Worm (Caenorhabditis elegans) whole organism, young adult: Measurements from ENCODE around the gene R10F2.5.
A peak's percentile ranks its signal among the peaks of the same experiment; 100 is the strongest.

Source experiments
- B0019.2 ChIP-seq: fragments of 200-800 bp; sonication (Bioruptor generic); conservative IDR thresholded peaks from 2 replicates; pipeline ENCODE4 v1.3.6; 2022; ENCODE audit warnings: missing genetic modification reagents, missing genetic modification characterization, missing compliant biosample characterization
- D2030.7 ChIP-seq: fragments of 200-800 bp; sonication (Bioruptor generic); IDR thresholded peaks from 2 replicates; pipeline ENCODE4 v1.3.6; 2022; ENCODE audit warnings: missing genetic modification reagents, missing genetic modification characterization, missing compliant biosample characterization
- F49E8.2 ChIP-seq: sonication (generic microtip); optimal IDR thresholded peaks from 3 replicates; lab custom pipeline; 2017; ENCODE audit warnings: missing genetic modification characterization, mild to moderate bottlenecking, missing compliant biosample characterization, antibody characterized with exemption, moderate library complexity; ENCODE audit not compliant: insufficient read depth
- K12H6.12 ChIP-seq: fragments of 200-800 bp; sonication (Bioruptor generic); optimal IDR thresholded peaks from 2 replicates; lab custom pipeline; 2018; ENCODE audit warnings: mild to moderate bottlenecking, missing genetic modification characterization, missing compliant biosample characterization
- Y53F4B.3 ChIP-seq: fragments of 200-800 bp; sonication (Bioruptor generic); IDR thresholded peaks from 2 replicates; pipeline ENCODE4 v1.3.6; 2022; ENCODE audit warnings: missing genetic modification reagents, missing genetic modification characterization, missing compliant biosample characterization
- Y95B8A.8 ChIP-seq: fragments of 200-800 bp; sonication (Bioruptor generic); IDR thresholded peaks from 2 replicates; pipeline ENCODE4 v1.3.6; 2022; ENCODE audit warnings: missing genetic modification reagents, missing genetic modification characterization, missing compliant biosample characterization
- attf-5 ChIP-seq: fragments of 200-800 bp; sonication (Bioruptor generic); optimal IDR thresholded peaks from 2 replicates; lab custom pipeline; 2018; ENCODE audit warnings: mild to moderate bottlenecking, missing genetic modification characterization, missing compliant biosample characterization
- attf-6 ChIP-seq: fragments of 200-800 bp; sonication (Bioruptor generic); IDR thresholded peaks from 2 replicates; pipeline ENCODE4 v1.3.6; 2022; ENCODE audit warnings: missing genetic modification reagents, missing genetic modification characterization, missing compliant biosample characterization
- bed-2 ChIP-seq: fragments of 200-800 bp; sonication (Bioruptor generic); IDR thresholded peaks from 2 replicates; pipeline ENCODE4 v1.3.6; 2022; ENCODE audit warnings: missing genetic modification reagents, missing genetic modification characterization, missing compliant biosample characterization
- cebp-1 ChIP-seq, 2 experiments: fragments of 200-800 bp in 1 of 2; sonication (Bioruptor generic) in 1 of 2; sonication (generic microtip) in 1 of 2; IDR thresholded peaks in 1 of 2; optimal IDR thresholded peaks in 1 of 2; 2 replicates each; pipeline versions ENCODE4 v1.3.6 to Lab custom; 2017 to 2022; ENCODE audit warnings: missing compliant biosample characterization in 2 of 2, missing genetic modification characterization in 2 of 2, mild to moderate bottlenecking in 1 of 2, missing genetic modification reagents in 1 of 2, moderate library complexity in 1 of 2
- ceh-27 ChIP-seq: fragments of 200-800 bp; sonication (Bioruptor generic); optimal IDR thresholded peaks from 2 replicates; lab custom pipeline; 2018; ENCODE audit warnings: mild to moderate bottlenecking, missing genetic modification characterization, moderate library complexity, missing compliant biosample characterization
- dox-1 ChIP-seq: fragments of 200-800 bp; sonication (Bioruptor generic); IDR thresholded peaks from 2 replicates; pipeline ENCODE4 v1.3.6; 2022; ENCODE audit warnings: missing genetic modification reagents, missing genetic modification characterization, missing compliant biosample characterization
- dpl-1 ChIP-seq: fragments of 150-350 bp; optimal IDR thresholded peaks from 2 replicates; lab custom pipeline; 2014; ENCODE audit warnings: missing biosample characterization, missing genetic modification reagents, missing genetic modification characterization
- efl-1 ChIP-seq: fragments of 150-350 bp; optimal IDR thresholded peaks from 2 replicates; lab custom pipeline; 2014; ENCODE audit warnings: missing biosample characterization, missing genetic modification reagents, missing genetic modification characterization
- egrh-3 ChIP-seq: fragments of 200-800 bp; sonication (Bioruptor generic); IDR thresholded peaks from 2 replicates; pipeline ENCODE4 v1.3.6; 2022; ENCODE audit warnings: missing genetic modification reagents, missing genetic modification characterization, missing compliant biosample characterization
- him-1 ChIP-seq: sonication (generic microtip); optimal IDR thresholded peaks from 2 replicates; lab custom pipeline; 2016; ENCODE audit warnings: missing genotype, missing genetic modification reagents, missing genetic modification characterization, missing compliant biosample characterization
- hlh-26 ChIP-seq: fragments of 200-800 bp; sonication (Bioruptor generic); conservative IDR thresholded peaks from 2 replicates; pipeline ENCODE4 v1.3.6; 2022; ENCODE audit warnings: missing genetic modification reagents, missing genetic modification characterization, missing compliant biosample characterization
- hmg-1.2 ChIP-seq: fragments of 200-800 bp; sonication (Bioruptor generic); IDR thresholded peaks from 2 replicates; pipeline ENCODE4 v1.3.6; 2022; ENCODE audit warnings: missing genetic modification reagents, missing genetic modification characterization, missing compliant biosample characterization
- hmg-20 ChIP-seq: fragments of 200-800 bp; sonication (Bioruptor generic); IDR thresholded peaks from 2 replicates; pipeline ENCODE4 v1.3.6; 2022; ENCODE audit warnings: missing genetic modification reagents, missing genetic modification characterization, missing compliant biosample characterization
- hrde-1 ChIP-seq: sonication (generic microtip); optimal IDR thresholded peaks from 2 replicates; lab custom pipeline; 2016; ENCODE audit warnings: missing genetic modification characterization, mild to moderate bottlenecking, missing compliant biosample characterization, moderate library complexity, missing genotype, missing genetic modification reagents, borderline replicate concordance
- lag-1 ChIP-seq: fragments of 200-800 bp; sonication (Bioruptor generic); IDR thresholded peaks from 2 replicates; pipeline ENCODE4 v1.3.6; 2022; ENCODE audit warnings: missing genetic modification reagents, missing genetic modification characterization, missing compliant biosample characterization
- lin-35 ChIP-seq, 3 experiments: fragments of 150-350 bp in 2 of 3; sonication (generic microtip) in 1 of 3; optimal IDR thresholded peaks; 2 replicates each; lab custom pipeline; 2014 to 2018; ENCODE audit warnings: missing biosample characterization in 3 of 3, missing genetic modification characterization in 3 of 3, missing genetic modification reagents in 3 of 3
- lin-54 ChIP-seq: fragments of 200-800 bp; sonication (Bioruptor generic); optimal IDR thresholded peaks from 2 replicates; lab custom pipeline; 2018; ENCODE audit warnings: mild to moderate bottlenecking, missing genetic modification characterization, missing compliant biosample characterization
- lsl-1 ChIP-seq: fragments of 200-800 bp; sonication (Bioruptor generic); optimal IDR thresholded peaks from 2 replicates; lab custom pipeline; 2018; ENCODE audit warnings: mild to moderate bottlenecking, missing genetic modification characterization, moderate library complexity, missing compliant biosample characterization
- madf-6 ChIP-seq: fragments of 200-800 bp; sonication (Bioruptor generic); IDR thresholded peaks from 2 replicates; pipeline ENCODE4 v1.3.6; 2022; ENCODE audit warnings: missing genetic modification reagents, missing genetic modification characterization, missing compliant biosample characterization
- madf-8 ChIP-seq: fragments of 200-800 bp; sonication (Bioruptor generic); conservative IDR thresholded peaks from 2 replicates; pipeline ENCODE4 v1.3.6; 2022; ENCODE audit warnings: missing genetic modification reagents, missing genetic modification characterization, missing compliant biosample characterization
- mcd-1 ChIP-seq: fragments of 200-800 bp; sonication (Bioruptor generic); IDR thresholded peaks from 2 replicates; pipeline ENCODE4 v1.3.6; 2022; ENCODE audit warnings: missing genetic modification reagents, missing genetic modification characterization, missing compliant biosample characterization
- mxl-1 ChIP-seq: sonication (generic microtip); optimal IDR thresholded peaks from 2 replicates; lab custom pipeline; 2016; ENCODE audit warnings: missing genetic modification characterization, missing compliant biosample characterization
- nfya-1 ChIP-seq: sonication (generic microtip); optimal IDR thresholded peaks from 2 replicates; lab custom pipeline; 2017; ENCODE audit warnings: antibody characterized with exemption, missing compliant biosample characterization, missing genetic modification characterization, borderline replicate concordance; ENCODE audit not compliant: insufficient read depth
- rcor-1 ChIP-seq: fragments of 200-800 bp; sonication (Bioruptor generic); IDR thresholded peaks from 2 replicates; pipeline ENCODE4 v1.3.6; 2022; ENCODE audit warnings: missing genetic modification reagents, missing genetic modification characterization, missing compliant biosample characterization
- repo-1 ChIP-seq: sonication (generic microtip); optimal IDR thresholded peaks from 2 replicates; lab custom pipeline; 2017; ENCODE audit warnings: mild to moderate bottlenecking, missing genetic modification characterization, missing compliant biosample characterization
- snpc-1.3 ChIP-seq: sonication (generic microtip); optimal IDR thresholded peaks from 2 replicates; lab custom pipeline; 2017; ENCODE audit warnings: missing genetic modification characterization, mild to moderate bottlenecking, missing compliant biosample characterization, antibody characterized with exemption, moderate library complexity, missing genotype, missing genetic modification reagents; ENCODE audit not compliant: insufficient read depth
- snpc-3.4 ChIP-seq: sonication (generic microtip); optimal IDR thresholded peaks from 2 replicates; lab custom pipeline; 2017; ENCODE audit warnings: missing genetic modification characterization, mild to moderate bottlenecking, missing compliant biosample characterization, antibody characterized with exemption, moderate library complexity, missing genotype, missing genetic modification reagents
- snpc-4 ChIP-seq, 5 experiments: fragments of 150-350 bp in 1 of 5; sonication (generic microtip) in 4 of 5; optimal IDR thresholded peaks; 2 replicates each; lab custom pipeline; 2014 to 2018; ENCODE audit warnings: missing genetic modification characterization in 5 of 5, missing biosample characterization in 3 of 5, antibody characterized with exemption in 2 of 5, mild to moderate bottlenecking in 2 of 5, missing compliant biosample characterization in 2 of 5, missing genotype in 2 of 5, moderate library complexity in 2 of 5, missing genetic modification reagents in 1 of 5
- sptf-2 ChIP-seq: fragments of 200-800 bp; sonication (Bioruptor generic); optimal IDR thresholded peaks from 2 replicates; lab custom pipeline; 2018; ENCODE audit warnings: mild to moderate bottlenecking, missing genetic modification characterization, missing compliant biosample characterization
- tbp1 ChIP-seq: fragments of 200-800 bp; sonication (Bioruptor generic); optimal IDR thresholded peaks from 2 replicates; lab custom pipeline; 2018; ENCODE audit warnings: mild to moderate bottlenecking, missing genetic modification characterization, missing compliant biosample characterization
- tlf-1 ChIP-seq: fragments of 200-800 bp; sonication (Bioruptor generic); optimal IDR thresholded peaks from 2 replicates; lab custom pipeline; 2018; ENCODE audit warnings: mild to moderate bottlenecking, missing genetic modification characterization, missing compliant biosample characterization
- xnd-1 ChIP-seq: sonication (generic microtip); optimal IDR thresholded peaks from 2 replicates; lab custom pipeline; 2016; ENCODE audit warnings: missing genotype, missing genetic modification reagents, missing genetic modification characterization, missing compliant biosample characterization
- zfh-2 ChIP-seq: fragments of 200-800 bp; sonication (Bioruptor generic); conservative IDR thresholded peaks from 2 replicates; pipeline ENCODE4 v1.3.6; 2022; ENCODE audit warnings: missing genetic modification reagents, missing genetic modification characterization, missing compliant biosample characterization
- ztf-6 ChIP-seq: fragments of 200-800 bp; sonication (Bioruptor generic); IDR thresholded peaks from 2 replicates; pipeline ENCODE4 v1.3.6; 2022; ENCODE audit warnings: missing genetic modification reagents, missing genetic modification characterization, missing compliant biosample characterization

Gene R10F2.5

DNA sequence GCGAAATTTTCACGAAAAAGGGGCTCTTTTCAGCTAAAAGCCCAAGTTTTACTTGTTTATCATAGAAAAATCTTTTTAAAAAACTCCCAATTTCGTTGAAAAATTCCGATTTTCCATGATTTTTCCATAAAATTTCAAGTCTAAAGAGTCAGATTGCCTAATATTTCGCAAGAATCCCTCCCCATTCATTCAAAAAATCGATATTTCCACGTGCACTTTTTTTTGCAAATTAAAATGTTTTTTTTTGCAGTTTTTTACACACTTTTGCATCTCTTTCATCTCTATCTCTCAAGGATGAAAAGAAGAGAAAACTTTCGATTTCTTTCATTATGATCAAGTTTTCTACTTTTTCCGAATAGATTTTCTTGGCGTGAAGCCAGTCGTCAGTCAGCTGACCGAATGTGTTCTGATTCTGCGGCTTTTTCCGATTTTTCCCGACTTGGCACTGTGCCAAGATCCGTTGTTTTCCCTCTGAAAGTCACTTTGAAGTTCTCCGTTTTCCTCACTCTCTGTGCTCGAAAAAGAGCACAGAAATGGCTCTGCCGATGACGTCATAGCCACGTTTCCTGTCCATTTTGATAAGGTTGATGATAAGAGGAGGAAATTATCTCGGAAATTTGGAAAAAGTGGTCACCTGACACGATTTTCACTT lies 23.9 kb upstream of the R10F2.5 start (continued):
- no peak for TF ChIP-seq attf-6 (GFP tag; lab: Robert Waterston, UW)
- TF ChIP-seq hlh-26 (GFP tag; lab: Robert Waterston, UW) = no peak

DNA sequence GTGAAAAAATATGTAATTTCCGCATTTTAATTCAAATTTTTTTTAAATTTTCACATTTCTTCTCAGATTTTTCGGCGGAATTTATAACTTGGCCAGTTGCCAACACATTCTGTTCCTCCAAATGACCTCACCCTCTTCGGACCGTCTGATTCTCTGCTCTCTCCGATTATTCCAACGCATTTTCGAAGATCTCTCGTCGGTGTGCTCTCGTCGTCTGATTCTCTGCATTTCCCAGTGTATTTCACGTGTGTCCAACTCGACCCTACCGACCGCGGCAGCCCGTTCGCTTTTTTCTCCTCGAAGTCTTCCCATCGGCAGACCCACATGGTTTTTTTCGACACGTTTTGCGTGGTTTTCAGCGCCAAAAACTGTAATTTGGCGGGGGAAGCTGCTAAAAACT lies 22.7 kb upstream of the R10F2.5 start:
- 0 out of 2 replicates have a peak, but pooled peaks have one; percentile 25 for TF ChIP-seq rcor-1 (GFP tag; lab: Robert Waterston, UW)
- peak; percentile 36 for TF ChIP-seq mcd-1 (GFP tag; lab: Robert Waterston, UW)
- TF ChIP-seq dox-1 (GFP tag; lab: Robert Waterston, UW) = no peak
- no peak for TF ChIP-seq lag-1
- TF ChIP-seq ceh-27 (GFP tag; lab: Kevin White, UChicago) = no peak
- TF ChIP-seq madf-6 = 0 out of 2 replicates have a peak, but pooled peaks have one; percentile 18
- TF ChIP-seq repo-1 (tag; lab: Kevin White, UChicago) = no peak
- TF ChIP-seq hmg-1.2 (GFP tag; lab: Robert Waterston, UW) = peak; percentile 95
- no peak for TF ChIP-seq F49E8.2 (tag; lab: Kevin White, UChicago)
- no peak for TF ChIP-seq mxl-1
- no peak for TF ChIP-seq snpc-4 (GFP tag; optimal IDR thresholded peaks at IDR 0.05; lab: Kevin White, UChicago)
- TF ChIP-seq snpc-4 (tag; optimal IDR thresholded peaks at IDR 0.05; lab: Kevin White, UChicago) = no peak
- TF ChIP-seq zfh-2 = peak; percentile 50; the same call in 1 of the 2 replicates
- TF ChIP-seq cebp-1 (GFP tag; IDR thresholded peaks at IDR 0.05; lab: Robert Waterston, UW) = no peak
- TF ChIP-seq cebp-1 (tag; optimal IDR thresholded peaks at IDR 0.05; lab: Kevin White, UChicago) = peak; percentile 37
- peak; percentile 38 for TF ChIP-seq attf-5 (GFP tag; lab: Kevin White, UChicago)
- no peak for TF ChIP-seq Y53F4B.3 (GFP tag; lab: Robert Waterston, UW)
- TF ChIP-seq madf-8 (GFP tag; lab: Robert Waterston, UW) = no peak
- no peak for TF ChIP-seq lin-35 (GFP tag; optimal IDR thresholded peaks at IDR 0.05; lab: Kevin White, UChicago)
- no peak for TF ChIP-seq hmg-20 (GFP tag; lab: Robert Waterston, UW)
- no peak for TF ChIP-seq K12H6.12 (tag; lab: Kevin White, UChicago)

DNA sequence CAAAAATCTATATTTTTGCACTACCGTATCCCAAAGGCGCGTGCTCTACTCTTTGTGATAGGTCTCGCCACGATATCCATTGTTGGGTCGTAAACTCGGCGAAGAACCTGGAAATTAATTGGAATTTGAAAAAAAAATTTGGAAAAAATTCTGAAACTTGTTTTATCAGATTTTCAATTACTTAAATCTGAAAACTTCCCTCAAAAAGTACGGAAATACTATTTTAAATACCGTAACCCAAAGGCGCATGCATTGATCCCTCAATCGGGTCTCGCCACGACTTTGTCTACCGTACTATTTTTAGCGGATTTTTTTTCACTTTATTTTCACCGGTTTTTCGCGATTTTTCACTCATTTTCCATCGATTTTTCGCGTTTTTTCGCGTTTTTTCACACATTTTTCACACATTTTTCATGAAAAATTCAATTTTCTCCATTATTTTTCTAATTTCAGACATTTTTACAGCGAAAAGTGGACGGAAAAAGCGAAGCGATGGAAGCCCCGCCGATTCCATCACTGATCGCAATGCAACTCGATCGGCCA lies 22.1 kb upstream of the R10F2.5 start, which contains the start of gene H05C05.1:
TSS of gene H05C05.1 (plus strand) at position 493 of the 543 bp plus-strand sequence.
- TF ChIP-seq hmg-1.2 (GFP tag; lab: Robert Waterston, UW) = peak; percentile 35; the same call in 1 of the 2 replicates
- peak; percentile 66 for TF ChIP-seq tlf-1 (GFP tag; lab: Kevin White, UChicago)
- TF ChIP-seq dox-1 (GFP tag; lab: Robert Waterston, UW) = peak; percentile 78
- TF ChIP-seq nfya-1 (tag; lab: Kevin White, UChicago) = no peak
- TF ChIP-seq rcor-1 (GFP tag; lab: Robert Waterston, UW) = peak; percentile 56; the same call in 1 of the 2 replicates
- TF ChIP-seq F49E8.2 (tag; lab: Kevin White, UChicago) = peak; percentile 21
- peak; percentile 80 for TF ChIP-seq D2030.7 (GFP tag; lab: Robert Waterston, UW)
- TF ChIP-seq mcd-1 (GFP tag; lab: Robert Waterston, UW) = peak; percentile 70
- TF ChIP-seq ceh-27 (GFP tag; lab: Kevin White, UChicago) = no peak
- TF ChIP-seq efl-1 (GFP tag; lab: Kevin White, UChicago) = peak; percentile 71
- peak; percentile 96 for TF ChIP-seq madf-6
- TF ChIP-seq dpl-1 (GFP tag; lab: Kevin White, UChicago) = peak; percentile 38
- TF ChIP-seq B0019.2 = 0 out of 2 replicates have a peak, but pooled peaks have one; percentile 24
- peak; percentile 99 for TF ChIP-seq xnd-1
- no peak for TF ChIP-seq sptf-2 (GFP tag; lab: Kevin White, UChicago)
- no peak for TF ChIP-seq bed-2
- TF ChIP-seq hrde-1 (tag; lab: Kevin White, UChicago) = peak; percentile 17
- TF ChIP-seq Y95B8A.8 (GFP tag; lab: Robert Waterston, UW) = 0 out of 2 replicates have a peak, but pooled peaks have one; percentile 45
- TF ChIP-seq snpc-1.3 (tag; lab: Kevin White, UChicago) = peak; percentile 44
- peak; percentile 46 for TF ChIP-seq tbp1 (GFP tag; lab: Kevin White, UChicago)
- TF ChIP-seq snpc-3.4 (tag; lab: Kevin White, UChicago) = peak; percentile 50
- TF ChIP-seq lsl-1 (GFP tag; lab: Kevin White, UChicago) = peak; percentile 100
- TF ChIP-seq him-1 = peak; percentile 32
- TF ChIP-seq ztf-6 (GFP tag; lab: Robert Waterston, UW) = no peak
- TF ChIP-seq egrh-3 (GFP tag; lab: Robert Waterston, UW) = no peak
- peak; percentile 45 for TF ChIP-seq lin-54
